Worm (Caenorhabditis elegans) whole organism, young adult: Measurements from ENCODE around the gene F54B8.4.

ENCODE experiments used
- B0019.2 ChIP-seq: fragments of 200-800 bp; sonication (Bioruptor generic); conservative IDR thresholded peaks from 2 replicates; pipeline ENCODE4 v1.3.6; 2022; ENCODE audit warnings: missing genetic modification reagents, missing genetic modification characterization, missing compliant biosample characterization
- C06A6.2 ChIP-seq: fragments of 200-800 bp; sonication (Bioruptor generic); conservative IDR thresholded peaks from 2 replicates; pipeline ENCODE4 v1.3.6; 2022; ENCODE audit warnings: missing genetic modification characterization, missing compliant biosample characterization
- C17E4.6 ChIP-seq: fragments of 200-800 bp; sonication (Bioruptor generic); IDR thresholded peaks from 2 replicates; pipeline ENCODE4 v1.3.6; 2022; ENCODE audit warnings: missing genetic modification reagents, missing genetic modification characterization, missing compliant biosample characterization
- D2030.7 ChIP-seq: fragments of 200-800 bp; sonication (Bioruptor generic); IDR thresholded peaks from 2 replicates; pipeline ENCODE4 v1.3.6; 2022; ENCODE audit warnings: missing genetic modification reagents, missing genetic modification characterization, missing compliant biosample characterization
- F23B12.7 ChIP-seq: sonication (generic microtip); optimal IDR thresholded peaks from 2 replicates; lab custom pipeline; 2017; ENCODE audit warnings: missing genetic modification characterization, mild to moderate bottlenecking, missing compliant biosample characterization, antibody characterized with exemption, moderate library complexity; ENCODE audit not compliant: insufficient read depth
- F37B4.10 ChIP-seq: fragments of 200-800 bp; sonication (Bioruptor generic); IDR thresholded peaks from 2 replicates; pipeline ENCODE4 v1.3.6; 2022; ENCODE audit warnings: missing genetic modification characterization, missing compliant biosample characterization
- F49E8.2 ChIP-seq: sonication (generic microtip); optimal IDR thresholded peaks from 3 replicates; lab custom pipeline; 2017; ENCODE audit warnings: missing genetic modification characterization, mild to moderate bottlenecking, missing compliant biosample characterization, antibody characterized with exemption, moderate library complexity; ENCODE audit not compliant: insufficient read depth
- F55B11.4 ChIP-seq: sonication (generic microtip); optimal IDR thresholded peaks from 2 replicates; lab custom pipeline; 2016; ENCODE audit warnings: missing compliant biosample characterization, missing genetic modification characterization, borderline replicate concordance; ENCODE audit not compliant: insufficient read depth
- Y56A3A.18 ChIP-seq: fragments of 200-800 bp; sonication (Bioruptor generic); IDR thresholded peaks from 2 replicates; pipeline ENCODE4 v1.3.6; 2022; ENCODE audit warnings: missing genetic modification reagents, missing genetic modification characterization, missing compliant biosample characterization
- Y79H2A.3 ChIP-seq: fragments of 200-800 bp; sonication (Bioruptor generic); conservative IDR thresholded peaks from 2 replicates; pipeline ENCODE4 v1.3.6; 2022; ENCODE audit warnings: missing genetic modification reagents, missing genetic modification characterization, missing compliant biosample characterization
- ZK185.1 ChIP-seq: sonication (generic microtip); optimal IDR thresholded peaks from 2 replicates; lab custom pipeline; 2016; ENCODE audit warnings: mild to moderate bottlenecking, missing genetic modification characterization, missing compliant biosample characterization; ENCODE audit not compliant: poor library complexity, severe bottlenecking
- attf-5 ChIP-seq: fragments of 200-800 bp; sonication (Bioruptor generic); optimal IDR thresholded peaks from 2 replicates; lab custom pipeline; 2018; ENCODE audit warnings: mild to moderate bottlenecking, missing genetic modification characterization, missing compliant biosample characterization
- cebp-2 ChIP-seq: fragments of 200-800 bp; sonication (Bioruptor generic); IDR thresholded peaks from 2 replicates; pipeline ENCODE4 v1.3.6; 2022; ENCODE audit warnings: missing genetic modification characterization, missing compliant biosample characterization
- ceh-40 ChIP-seq: fragments of 200-800 bp; sonication (Bioruptor generic); IDR thresholded peaks from 2 replicates; pipeline ENCODE4 v1.3.6; 2022; ENCODE audit warnings: missing genetic modification characterization, missing compliant biosample characterization
- die-1 ChIP-seq: sonication (generic microtip); optimal IDR thresholded peaks from 2 replicates; lab custom pipeline; 2016; ENCODE audit warnings: missing genotype, mild to moderate bottlenecking, missing genetic modification characterization, missing compliant biosample characterization
- egrh-3 ChIP-seq: fragments of 200-800 bp; sonication (Bioruptor generic); IDR thresholded peaks from 2 replicates; pipeline ENCODE4 v1.3.6; 2022; ENCODE audit warnings: missing genetic modification reagents, missing genetic modification characterization, missing compliant biosample characterization
- ekl-4 ChIP-seq: fragments of 200-800 bp; sonication (Bioruptor generic); IDR thresholded peaks from 2 replicates; pipeline ENCODE4 v1.3.6; 2022; ENCODE audit warnings: missing genetic modification reagents, missing genetic modification characterization, missing compliant biosample characterization
- him-1 ChIP-seq: sonication (generic microtip); optimal IDR thresholded peaks from 2 replicates; lab custom pipeline; 2016; ENCODE audit warnings: missing genotype, missing genetic modification reagents, missing genetic modification characterization, missing compliant biosample characterization
- hlh-12 ChIP-seq: sonication (generic microtip); optimal IDR thresholded peaks from 2 replicates; lab custom pipeline; 2016; ENCODE audit warnings: missing genetic modification characterization, missing compliant biosample characterization
- hmg-1.2 ChIP-seq: fragments of 200-800 bp; sonication (Bioruptor generic); IDR thresholded peaks from 2 replicates; pipeline ENCODE4 v1.3.6; 2022; ENCODE audit warnings: missing genetic modification reagents, missing genetic modification characterization, missing compliant biosample characterization
- hrde-1 ChIP-seq: sonication (generic microtip); optimal IDR thresholded peaks from 2 replicates; lab custom pipeline; 2016; ENCODE audit warnings: missing genetic modification characterization, mild to moderate bottlenecking, missing compliant biosample characterization, moderate library complexity, missing genotype, missing genetic modification reagents, borderline replicate concordance
- lin-26 ChIP-seq: fragments of 200-800 bp; sonication (Bioruptor generic); IDR thresholded peaks from 2 replicates; pipeline ENCODE4 v1.3.6; 2022; ENCODE audit warnings: missing genetic modification reagents, missing genetic modification characterization, missing compliant biosample characterization
- lin-35 ChIP-seq, 3 experiments: fragments of 150-350 bp in 2 of 3; sonication (generic microtip) in 1 of 3; optimal IDR thresholded peaks; 2 replicates each; lab custom pipeline; 2014 to 2018; ENCODE audit warnings: missing biosample characterization in 3 of 3, missing genetic modification characterization in 3 of 3, missing genetic modification reagents in 3 of 3
- lin-40 ChIP-seq: sonication (generic microtip); optimal IDR thresholded peaks from 2 replicates; lab custom pipeline; 2016; ENCODE audit warnings: missing genetic modification characterization, mild to moderate bottlenecking, missing compliant biosample characterization, missing genotype, missing genetic modification reagents
- lin-54 ChIP-seq: fragments of 200-800 bp; sonication (Bioruptor generic); optimal IDR thresholded peaks from 2 replicates; lab custom pipeline; 2018; ENCODE audit warnings: mild to moderate bottlenecking, missing genetic modification characterization, missing compliant biosample characterization
- lir-1 ChIP-seq: fragments of 200-800 bp; sonication (Bioruptor generic); conservative IDR thresholded peaks from 2 replicates; pipeline ENCODE4 v1.3.6; 2022; ENCODE audit warnings: missing genetic modification reagents, missing genetic modification characterization, missing compliant biosample characterization
- lsy-27 ChIP-seq: sonication (generic microtip); optimal IDR thresholded peaks from 2 replicates; lab custom pipeline; 2017; ENCODE audit warnings: missing genetic modification characterization, mild to moderate bottlenecking, missing compliant biosample characterization, antibody characterized with exemption, missing genotype, borderline replicate concordance; ENCODE audit not compliant: insufficient read depth
- madf-10 ChIP-seq: sonication (generic microtip); optimal IDR thresholded peaks from 2 replicates; lab custom pipeline; 2016; ENCODE audit warnings: mild to moderate bottlenecking, missing genetic modification characterization, missing compliant biosample characterization
- madf-6 ChIP-seq: fragments of 200-800 bp; sonication (Bioruptor generic); IDR thresholded peaks from 2 replicates; pipeline ENCODE4 v1.3.6; 2022; ENCODE audit warnings: missing genetic modification reagents, missing genetic modification characterization, missing compliant biosample characterization
- madf-8 ChIP-seq: fragments of 200-800 bp; sonication (Bioruptor generic); conservative IDR thresholded peaks from 2 replicates; pipeline ENCODE4 v1.3.6; 2022; ENCODE audit warnings: missing genetic modification reagents, missing genetic modification characterization, missing compliant biosample characterization
- repo-1 ChIP-seq: sonication (generic microtip); optimal IDR thresholded peaks from 2 replicates; lab custom pipeline; 2017; ENCODE audit warnings: mild to moderate bottlenecking, missing genetic modification characterization, missing compliant biosample characterization
- rpc-1 ChIP-seq, 2 experiments: fragments of 150-350 bp in 1 of 2; sonication (generic microtip) in 1 of 2; optimal IDR thresholded peaks; 2 replicates each; lab custom pipeline; 2014 to 2018; ENCODE audit warnings: missing biosample characterization in 1 of 2, missing genetic modification characterization in 1 of 2, missing genetic modification reagents in 1 of 2, missing genotype in 1 of 2
- somi-1 ChIP-seq: fragments of 200-800 bp; sonication (Bioruptor generic); optimal IDR thresholded peaks from 2 replicates; lab custom pipeline; 2018; ENCODE audit warnings: mild to moderate bottlenecking, missing genetic modification characterization, missing compliant biosample characterization
- sptf-2 ChIP-seq: fragments of 200-800 bp; sonication (Bioruptor generic); optimal IDR thresholded peaks from 2 replicates; lab custom pipeline; 2018; ENCODE audit warnings: mild to moderate bottlenecking, missing genetic modification characterization, missing compliant biosample characterization
- tbp1 ChIP-seq: fragments of 200-800 bp; sonication (Bioruptor generic); optimal IDR thresholded peaks from 2 replicates; lab custom pipeline; 2018; ENCODE audit warnings: mild to moderate bottlenecking, missing genetic modification characterization, missing compliant biosample characterization
- unc-62 ChIP-seq: fragments of 150-350 bp; optimal IDR thresholded peaks from 2 replicates; lab custom pipeline; 2014; ENCODE audit warnings: missing biosample characterization, missing genetic modification reagents, missing genetic modification characterization
- zfh-2 ChIP-seq: fragments of 200-800 bp; sonication (Bioruptor generic); conservative IDR thresholded peaks from 2 replicates; pipeline ENCODE4 v1.3.6; 2022; ENCODE audit warnings: missing genetic modification reagents, missing genetic modification characterization, missing compliant biosample characterization
- zim-3 ChIP-seq: sonication (generic microtip); optimal IDR thresholded peaks from 2 replicates; lab custom pipeline; 2017; ENCODE audit warnings: mild to moderate bottlenecking, missing genetic modification characterization, moderate library complexity, missing compliant biosample characterization
- ztf-22 ChIP-seq: fragments of 200-800 bp; sonication (Bioruptor generic); optimal IDR thresholded peaks from 2 replicates; lab custom pipeline; 2018; ENCODE audit warnings: mild to moderate bottlenecking, missing genetic modification characterization, moderate library complexity, missing compliant biosample characterization
- ztf-26 ChIP-seq: sonication (generic microtip); optimal IDR thresholded peaks from 2 replicates; lab custom pipeline; 2017; ENCODE audit warnings: missing genetic modification characterization, missing compliant biosample characterization
- ztf-3 ChIP-seq: fragments of 200-800 bp; sonication (Bioruptor generic); optimal IDR thresholded peaks from 2 replicates; lab custom pipeline; 2018; ENCODE audit warnings: mild to moderate bottlenecking, missing genetic modification characterization, missing compliant biosample characterization

Gene F54B8.4

ce11 chrV:15779128-15779729 lies 37.0 kb upstream of the F54B8.4 start, which contains the start of the genes nhr-285 and irld-52:
Gene nhr-285, minus strand, starts transcription at chrV:15779228.
Gene irld-52, plus strand, starts transcription at chrV:15779679.
- no peak for TF ChIP-seq madf-8

ce11 chrV:15781086-15781485 lies 35.1 kb upstream of the F54B8.4 start, which contains the start of gene T26E4.2:
Gene T26E4.2, plus strand, starts transcription at chrV:15781386.
- TF ChIP-seq repo-1 (tag; lab: Kevin White, UChicago) (no peak), die-1 (no peak), madf-8 (no peak), zfh-2 (GFP tag; lab: Robert Waterston, UW) (no peak), F55B11.4 (tag; lab: Kevin White, UChicago) (no peak), ztf-26 (tag; lab: Kevin White, UChicago) (no peak), unc-62 (GFP tag; lab: Kevin White, UChicago) (no peak), ceh-40 (GFP tag; lab: Robert Waterston, UW) (no peak), egrh-3 (GFP tag; lab: Robert Waterston, UW) (no peak), lsy-27 (no peak), lin-35 (GFP tag; optimal IDR thresholded peaks at IDR 0.05; lab: Kevin White, UChicago) (no peak), lin-40 (tag; lab: Kevin White, UChicago) (no peak), F23B12.7 (no peak), Y56A3A.18 (GFP tag; lab: Robert Waterston, UW) (no peak), ekl-4 (GFP tag; lab: Robert Waterston, UW) (no peak), Y79H2A.3 (no peak)

- TF ChIP-seq B0019.2 (GFP tag; lab: Robert Waterston, UW) (no peak), Y79H2A.3 (no peak), unc-62 (GFP tag; lab: Kevin White, UChicago) (no peak), F37B4.10 (GFP tag; lab: Robert Waterston, UW) (no peak), C17E4.6 (no peak), ztf-3 (GFP tag; lab: Kevin White, UChicago) (no peak), sptf-2 (GFP tag; lab: Kevin White, UChicago) (no peak), madf-10 (tag; lab: Kevin White, UChicago) (no peak), rpc-1 (optimal IDR thresholded peaks at IDR 0.05; lab: Kevin White, UChicago) (no peak), rpc-1 (tag; optimal IDR thresholded peaks at IDR 0.05; lab: Kevin White, UChicago) (no peak), F55B11.4 (tag; lab: Kevin White, UChicago) (no peak), cebp-2 (GFP tag; lab: Robert Waterston, UW) (no peak), tbp1 (GFP tag; lab: Kevin White, UChicago) (no peak), lin-26 (GFP tag; lab: Robert Waterston, UW) (no peak), madf-6 (GFP tag; lab: Robert Waterston, UW) (no peak), hlh-12 (no peak), C06A6.2 (GFP tag; lab: Robert Waterston, UW) (no peak), hmg-1.2 (GFP tag; lab: Robert Waterston, UW) (no peak)
Observed at ce11 chrV:15782494-15782893, 33.7 kb upstream of the F54B8.4 start, which contains the start of gene T26E4.3. Gene T26E4.3, plus strand, starts transcription at chrV:15782794.

- TF ChIP-seq lin-54 (GFP tag; lab: Kevin White, UChicago) (no peak), C06A6.2 (GFP tag; lab: Robert Waterston, UW) (no peak), B0019.2 (GFP tag; lab: Robert Waterston, UW) (no peak), F37B4.10 (GFP tag; lab: Robert Waterston, UW) (no peak), zim-3 (tag; lab: Kevin White, UChicago) (no peak), ZK185.1 (tag; lab: Kevin White, UChicago) (no peak), ztf-22 (no peak), lin-40 (tag; lab: Kevin White, UChicago) (no peak), zfh-2 (GFP tag; lab: Robert Waterston, UW) (no peak), F49E8.2 (no peak), him-1 (tag; lab: Kevin White, UChicago) (no peak), die-1 (no peak), hrde-1 (tag; lab: Kevin White, UChicago) (no peak), sptf-2 (GFP tag; lab: Kevin White, UChicago) (no peak), lir-1 (GFP tag; lab: Robert Waterston, UW) (no peak), somi-1 (GFP tag; lab: Kevin White, UChicago) (no peak), D2030.7 (no peak), attf-5 (GFP tag; lab: Kevin White, UChicago) (no peak)
Observed at ce11 chrV:15792409-15792808, 23.8 kb upstream of the F54B8.4 start, which contains the start of gene T26E4.4. Gene T26E4.4, minus strand, starts transcription at chrV:15792509.
